Fruit fly (Drosophila melanogaster) whole organism, prepupa: ENCODE data around the gene Cpr11A.
A peak's percentile ranks its signal among the peaks of the same experiment; 100 is the strongest.

Source experiments
- Blimp-1 ChIP-seq: fragments of 200-800 bp; sonication (Bioruptor generic); optimal IDR thresholded peaks from 3 replicates; lab custom pipeline; 2017; ENCODE audit warnings: missing biosample characterization, missing genetic modification characterization, mild to moderate bottlenecking, moderate library complexity, missing genetic modification reagents
- CG10631 ChIP-seq: fragments of 200-800 bp; sonication (Bioruptor generic); optimal IDR thresholded peaks from 2 replicates; lab custom pipeline; 2016; ENCODE audit warnings: missing biosample characterization, missing genetic modification characterization
- CG11294 ChIP-seq: fragments of 200-800 bp; sonication (Bioruptor generic); IDR thresholded peaks from 2 replicates; pipeline ENCODE4 v1.3.6; 2022; ENCODE audit warnings: missing biosample characterization, missing genetic modification characterization
- CG11762 ChIP-seq: fragments of 200-800 bp; sonication (Bioruptor generic); optimal IDR thresholded peaks from 3 replicates; lab custom pipeline; 2016; ENCODE audit warnings: missing biosample characterization, missing genetic modification characterization; ENCODE audit not compliant: insufficient read depth
- CG11902 ChIP-seq: fragments of 200-800 bp; sonication (Bioruptor generic); optimal IDR thresholded peaks from 3 replicates; lab custom pipeline; 2016; ENCODE audit warnings: missing biosample characterization, missing genetic modification characterization
- CG15336 ChIP-seq: fragments of 200-800 bp; sonication (Bioruptor generic); IDR thresholded peaks from 2 replicates; pipeline ENCODE4 v1.3.6; 2022; ENCODE audit warnings: missing biosample characterization, missing genetic modification characterization
- CG16779 ChIP-seq: fragments of 200-800 bp; sonication (Bioruptor generic); optimal IDR thresholded peaks from 3 replicates; lab custom pipeline; 2017; ENCODE audit warnings: missing biosample characterization, mild to moderate bottlenecking, missing genetic modification characterization
- CG31627 ChIP-seq: fragments of 200-800 bp; sonication (Bioruptor generic); optimal IDR thresholded peaks from 3 replicates; lab custom pipeline; 2016; ENCODE audit warnings: missing biosample characterization, missing genetic modification characterization
- CG32006 ChIP-seq: fragments of 200-800 bp; sonication (Bioruptor generic); optimal IDR thresholded peaks from 3 replicates; lab custom pipeline; 2017; ENCODE audit warnings: missing biosample characterization, mild to moderate bottlenecking, missing genetic modification characterization
- CG3919 ChIP-seq: fragments of 200-800 bp; sonication (Bioruptor generic); optimal IDR thresholded peaks from 3 replicates; lab custom pipeline; 2016; ENCODE audit warnings: missing biosample characterization, missing genetic modification characterization
- CG4318 ChIP-seq: fragments of 200-800 bp; sonication (Bioruptor generic); optimal IDR thresholded peaks from 3 replicates; lab custom pipeline; 2017; ENCODE audit warnings: missing biosample characterization, mild to moderate bottlenecking, missing genetic modification characterization
- CG6163 ChIP-seq: fragments of 200-800 bp; sonication (Bioruptor generic); IDR thresholded peaks from 3 replicates; pipeline ENCODE4 v1.3.6; 2022; ENCODE audit warnings: missing biosample characterization, missing genetic modification characterization
- CG6276 ChIP-seq: fragments of 200-800 bp; sonication (Bioruptor generic); optimal IDR thresholded peaks from 2 replicates; lab custom pipeline; 2017; ENCODE audit warnings: missing biosample characterization, mild to moderate bottlenecking, missing genetic modification characterization
- CG6792 ChIP-seq: fragments of 200-800 bp; sonication (Bioruptor generic); optimal IDR thresholded peaks from 3 replicates; lab custom pipeline; 2016; ENCODE audit warnings: missing biosample characterization, missing genetic modification characterization
- CG6808 ChIP-seq: fragments of 200-800 bp; sonication (Bioruptor generic); optimal IDR thresholded peaks from 3 replicates; lab custom pipeline; 2017; ENCODE audit warnings: missing biosample characterization, missing genetic modification characterization, mild to moderate bottlenecking, moderate library complexity, missing genetic modification reagents
- CG7368 ChIP-seq: fragments of 200-800 bp; sonication (Bioruptor generic); optimal IDR thresholded peaks from 3 replicates; lab custom pipeline; 2016; ENCODE audit warnings: missing biosample characterization, missing genetic modification characterization
- CG8119 ChIP-seq: fragments of 200-800 bp; sonication (Bioruptor generic); IDR thresholded peaks from 3 replicates; pipeline ENCODE4 v1.3.6; 2022; ENCODE audit warnings: missing biosample characterization, missing genetic modification characterization
- CG8319 ChIP-seq: fragments of 200-800 bp; sonication (Bioruptor generic); optimal IDR thresholded peaks from 3 replicates; lab custom pipeline; 2016; ENCODE audit warnings: missing biosample characterization, missing genetic modification characterization
- CG8632 ChIP-seq: fragments of 200-800 bp; sonication (Bioruptor generic); optimal IDR thresholded peaks from 3 replicates; lab custom pipeline; 2016; ENCODE audit warnings: missing biosample characterization, missing genetic modification characterization
- CG9139 ChIP-seq: fragments of 200-800 bp; sonication (Bioruptor generic); optimal IDR thresholded peaks from 3 replicates; lab custom pipeline; 2017; ENCODE audit warnings: missing biosample characterization, mild to moderate bottlenecking, missing genetic modification characterization
- Eip75B ChIP-seq: fragments of 200-800 bp; sonication (Bioruptor generic); optimal IDR thresholded peaks from 3 replicates; lab custom pipeline; 2016; ENCODE audit warnings: missing biosample characterization, missing genetic modification characterization
- Eip78C ChIP-seq: fragments of 200-800 bp; sonication (Bioruptor generic); peaks from one replicate; lab custom pipeline; 2016; ENCODE audit warnings: missing biosample characterization, missing genetic modification characterization
- Ets21C ChIP-seq: fragments of 200-800 bp; sonication (Bioruptor generic); optimal IDR thresholded peaks from 3 replicates; lab custom pipeline; 2016; ENCODE audit warnings: missing biosample characterization, missing genetic modification characterization
- Ets96B ChIP-seq: fragments of 200-800 bp; optimal IDR thresholded peaks from 2 replicates; lab custom pipeline; 2019; ENCODE audit warnings: missing biosample characterization, mild to moderate bottlenecking, missing genetic modification characterization, moderate library complexity
- Gug ChIP-seq: fragments of 200-800 bp; sonication (Bioruptor generic); IDR thresholded peaks from 2 replicates; pipeline ENCODE4 v1.3.6; 2022; ENCODE audit warnings: missing biosample characterization, missing genetic modification characterization
- Hr39 ChIP-seq: fragments of 200-800 bp; sonication (Bioruptor generic); optimal IDR thresholded peaks from 2 replicates; lab custom pipeline; 2016; ENCODE audit warnings: missing biosample characterization, missing genetic modification characterization
- Hr4 ChIP-seq: fragments of 200-800 bp; sonication (Bioruptor generic); optimal IDR thresholded peaks from 3 replicates; lab custom pipeline; 2016; ENCODE audit warnings: missing biosample characterization, missing genetic modification characterization
- Lpt ChIP-seq: fragments of 200-800 bp; sonication (Bioruptor generic); optimal IDR thresholded peaks from 3 replicates; lab custom pipeline; 2016; ENCODE audit warnings: missing biosample characterization, missing genetic modification characterization
- Met ChIP-seq: fragments of 200-800 bp; sonication (Bioruptor generic); optimal IDR thresholded peaks from 3 replicates; lab custom pipeline; 2016; ENCODE audit warnings: missing biosample characterization, missing genetic modification characterization
- Smox ChIP-seq: fragments of 200-800 bp; sonication (Bioruptor generic); optimal IDR thresholded peaks from 3 replicates; lab custom pipeline; 2016; ENCODE audit warnings: missing biosample characterization, missing genetic modification characterization
- Sox102F ChIP-seq: fragments of 200-800 bp; sonication (Bioruptor generic); optimal IDR thresholded peaks from 2 replicates; lab custom pipeline; 2016; ENCODE audit warnings: missing biosample characterization, mild to moderate bottlenecking, missing genetic modification characterization
- Sox15 ChIP-seq: fragments of 200-800 bp; sonication (Bioruptor generic); optimal IDR thresholded peaks from 3 replicates; lab custom pipeline; 2016; ENCODE audit warnings: missing biosample characterization, missing genetic modification characterization
- dac ChIP-seq: fragments of 200-800 bp; sonication (Bioruptor generic); optimal IDR thresholded peaks from 2 replicates; lab custom pipeline; 2017; ENCODE audit warnings: missing biosample characterization, mild to moderate bottlenecking, missing genetic modification characterization
- eg ChIP-seq: fragments of 200-800 bp; sonication (Bioruptor generic); IDR thresholded peaks from 3 replicates; pipeline ENCODE4 v1.3.6; 2022; ENCODE audit warnings: missing biosample characterization, missing genetic modification characterization
- esn ChIP-seq: fragments of 200-800 bp; sonication (Bioruptor generic); optimal IDR thresholded peaks from 2 replicates; lab custom pipeline; 2016; ENCODE audit warnings: missing biosample characterization, mild to moderate bottlenecking, missing genetic modification characterization, moderate library complexity
- fd59A ChIP-seq: fragments of 200-800 bp; sonication (Bioruptor generic); optimal IDR thresholded peaks from 2 replicates; lab custom pipeline; 2017; ENCODE audit warnings: missing biosample characterization, mild to moderate bottlenecking, missing genetic modification characterization, missing genetic modification reagents
- fd85E ChIP-seq: fragments of 200-800 bp; sonication (Bioruptor generic); optimal IDR thresholded peaks from 3 replicates; lab custom pipeline; 2016; ENCODE audit warnings: missing biosample characterization, missing genetic modification characterization
- fkh ChIP-seq: fragments of 200-800 bp; sonication (Bioruptor generic); optimal IDR thresholded peaks from 3 replicates; lab custom pipeline; 2017; ENCODE audit warnings: missing biosample characterization, mild to moderate bottlenecking, missing genetic modification characterization, moderate library complexity
- lz ChIP-seq: fragments of 200-800 bp; sonication (Bioruptor generic); optimal IDR thresholded peaks from 3 replicates; lab custom pipeline; 2016; ENCODE audit warnings: missing biosample characterization, missing genetic modification characterization
- pdm3 ChIP-seq: fragments of 200-800 bp; sonication (Bioruptor generic); optimal IDR thresholded peaks from 3 replicates; lab custom pipeline; 2016; ENCODE audit warnings: missing biosample characterization, missing genetic modification characterization
- salr ChIP-seq, 2 experiments: fragments of 200-800 bp; sonication (Bioruptor generic); optimal IDR thresholded peaks; 3 replicates each; lab custom pipeline; 2016 to 2018; ENCODE audit warnings: missing biosample characterization in 2 of 2, missing genetic modification characterization in 2 of 2, mild to moderate bottlenecking in 1 of 2
- ss ChIP-seq, 2 experiments: fragments of 200-800 bp; sonication (Bioruptor generic); optimal IDR thresholded peaks; 2 replicates in 1 of 2; 3 replicates in 1 of 2; lab custom pipeline; 2017 to 2018; ENCODE audit warnings: mild to moderate bottlenecking in 2 of 2, missing biosample characterization in 2 of 2, missing genetic modification characterization in 2 of 2, moderate library complexity in 1 of 2
- svp ChIP-seq: fragments of 200-800 bp; sonication (Bioruptor generic); peaks from one replicate; lab custom pipeline; 2016; ENCODE audit warnings: missing biosample characterization, missing genetic modification characterization
- topi ChIP-seq: fragments of 200-800 bp; sonication (Bioruptor generic); optimal IDR thresholded peaks from 3 replicates; lab custom pipeline; 2016; ENCODE audit warnings: missing biosample characterization, missing genetic modification characterization
- vri ChIP-seq: fragments of 200-800 bp; sonication (Bioruptor generic); optimal IDR thresholded peaks from 3 replicates; lab custom pipeline; 2016; ENCODE audit warnings: missing biosample characterization, mild to moderate bottlenecking, missing genetic modification characterization

Cpr11A gene

DNA sequence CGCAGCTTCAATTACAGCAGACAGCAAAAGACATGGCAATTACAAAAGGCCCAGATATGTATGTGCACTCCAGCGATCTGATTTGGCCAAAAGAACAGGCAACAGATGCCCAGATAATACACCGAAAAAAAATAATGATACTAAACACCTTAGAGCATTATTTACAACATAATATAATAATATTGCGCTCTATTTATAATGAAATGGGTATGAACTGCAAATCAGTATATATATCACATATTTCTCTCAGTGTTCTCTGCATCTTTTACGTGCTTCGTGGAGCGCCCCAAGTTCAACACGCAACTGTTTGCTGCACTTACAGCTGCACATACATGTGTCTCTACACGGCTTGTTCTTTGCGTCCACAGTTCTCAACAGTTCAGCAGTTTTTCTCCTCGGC, 20.8 kb downstream of the Cpr11A start (continued):
- TF ChIP-seq salr (GFP tag; optimal IDR thresholded peaks at IDR 0.05; lab: Kevin White, UChicago), result peak in 1 of 2 experiments; percentile 3
- peak; percentile 65 for TF ChIP-seq CG10631 (GFP tag; lab: Kevin White, UChicago)
- no peak for TF ChIP-seq Sox15 (GFP tag; lab: Kevin White, UChicago)
- peak; percentile 30 to 90 for TF ChIP-seq ss (GFP tag; optimal IDR thresholded peaks at IDR 0.05; lab: Kevin White, UChicago)
- TF ChIP-seq CG8319 (GFP tag; lab: Kevin White, UChicago), result no peak
- no peak for TF ChIP-seq CG6276
- peak; percentile 71 for TF ChIP-seq esn (GFP tag; lab: Kevin White, UChicago)
- no peak for TF ChIP-seq CG16779 (tag; lab: Kevin White, UChicago)
- TF ChIP-seq CG9139 (GFP tag; lab: Kevin White, UChicago), result peak; percentile 10
- TF ChIP-seq CG8119 (GFP tag; lab: Robert Waterston, UW), result peak; percentile 67
- TF ChIP-seq CG6792 (GFP tag; lab: Kevin White, UChicago), result peak; percentile 55
- peak; percentile 30 for TF ChIP-seq pdm3
- TF ChIP-seq CG7368 (GFP tag; lab: Kevin White, UChicago), result peak; percentile 24
- TF ChIP-seq CG6808 (GFP tag; lab: Kevin White, UChicago), result peak; percentile 58
- TF ChIP-seq CG11902 (GFP tag; lab: Kevin White, UChicago), result no peak
- peak; percentile 56; the same call in 2 of the 3 replicates for TF ChIP-seq eg (GFP tag; lab: Robert Waterston, UW)
- TF ChIP-seq CG3919 (GFP tag; lab: Kevin White, UChicago), result peak; percentile 58
- TF ChIP-seq svp (GFP tag; lab: Kevin White, UChicago), result peak; percentile 88
- peak; percentile 15 for TF ChIP-seq Lpt (GFP tag; lab: Kevin White, UChicago)
- no peak for TF ChIP-seq CG4318 (GFP tag; lab: Kevin White, UChicago)
- peak; percentile 52 for TF ChIP-seq Met
- TF ChIP-seq Blimp-1 (GFP tag; lab: Kevin White, UChicago), result peak; percentile 9
- TF ChIP-seq topi, result peak; percentile 70
- peak; percentile 73 for TF ChIP-seq Ets96B (tag; lab: Kevin White, UChicago)
- TF ChIP-seq Gug (GFP tag; lab: Robert Waterston, UW), result peak; percentile 62
- peak; percentile 62 for TF ChIP-seq CG32006 (GFP tag; lab: Kevin White, UChicago)
- TF ChIP-seq Eip75B (GFP tag; lab: Kevin White, UChicago), result peak; percentile 58
- peak; percentile 72 for TF ChIP-seq lz (GFP tag; lab: Kevin White, UChicago)
- TF ChIP-seq Sox102F (GFP tag; lab: Kevin White, UChicago), result peak; percentile 48
- TF ChIP-seq, all 60 proteins: peak for 45

DNA sequence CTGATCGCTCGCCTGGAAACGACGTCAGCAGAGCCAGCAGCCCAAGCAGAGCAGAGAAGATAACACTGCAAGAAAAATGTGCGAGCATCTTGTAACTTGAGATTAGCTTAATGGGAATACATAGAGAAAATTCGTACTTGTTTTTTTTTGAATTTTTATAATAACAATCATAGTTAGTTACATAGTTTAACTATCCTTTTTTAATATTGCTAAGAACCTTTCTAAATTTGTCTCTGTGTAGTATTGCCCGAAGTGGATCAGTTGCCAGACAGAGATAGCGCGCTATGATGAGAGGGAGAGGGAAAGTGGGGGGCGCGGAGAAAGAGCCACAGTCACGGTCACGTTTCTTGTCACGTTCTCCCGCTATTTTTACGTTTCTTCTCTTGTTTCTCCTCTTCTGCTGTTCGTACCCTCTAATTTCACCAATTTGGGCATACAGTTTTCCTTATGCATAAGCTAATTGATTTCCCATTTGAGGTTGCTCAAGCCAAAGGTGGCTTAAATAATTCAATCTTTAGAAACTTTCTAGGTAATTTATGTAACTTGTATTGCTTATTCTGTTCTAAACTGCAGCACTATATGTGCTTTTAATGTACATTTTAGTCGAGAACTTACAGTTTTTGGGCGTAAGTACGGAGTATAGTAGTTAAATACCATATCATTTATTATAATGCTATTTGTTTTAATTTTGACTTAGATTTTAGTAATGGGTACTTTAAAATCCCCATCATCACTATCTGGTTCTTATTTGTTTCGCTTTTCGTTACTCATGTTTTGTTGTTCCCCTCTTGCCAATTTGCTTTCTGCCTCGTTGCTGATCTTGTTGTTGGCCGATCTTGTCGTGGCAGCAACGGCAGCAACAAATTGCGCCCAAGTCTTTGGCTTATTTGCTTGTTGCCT, 24.2 kb downstream of the Cpr11A start:
- TF ChIP-seq fkh (GFP tag; lab: Kevin White, UChicago) (no peak), CG8632 (GFP tag; lab: Kevin White, UChicago) (peak; percentile 89), CG3919 (GFP tag; lab: Kevin White, UChicago) (peak; percentile 91), vri (GFP tag; lab: Kevin White, UChicago) (peak; percentile 90), CG31627 (GFP tag; lab: Kevin White, UChicago) (peak; percentile 93), CG7368 (GFP tag; lab: Kevin White, UChicago) (peak; percentile 81), Eip75B (GFP tag; lab: Kevin White, UChicago) (peak; percentile 92), lz (GFP tag; lab: Kevin White, UChicago) (peak; percentile 94), pdm3 (peak; percentile 91), Eip78C (GFP tag; lab: Kevin White, UChicago) (peak; percentile 97), Hr39 (peak; percentile 94), CG4318 (GFP tag; lab: Kevin White, UChicago) (peak; percentile 69), CG9139 (GFP tag; lab: Kevin White, UChicago) (peak; percentile 63), fd85E (GFP tag; lab: Kevin White, UChicago) (peak; percentile 70), Sox102F (GFP tag; lab: Kevin White, UChicago) (peak; percentile 91), fd59A (GFP tag; lab: Kevin White, UChicago) (peak; percentile 75), CG6808 (GFP tag; lab: Kevin White, UChicago) (peak; percentile 82), CG6163 (GFP tag; lab: Robert Waterston, UW) (peak; percentile 94), CG8319 (GFP tag; lab: Kevin White, UChicago) (peak; percentile 86), dac (GFP tag; lab: Kevin White, UChicago) (peak; percentile 43), eg (GFP tag; lab: Robert Waterston, UW) (peak; percentile 90), CG15336 (GFP tag; lab: Robert Waterston, UW) (peak; percentile 86), Hr4 (GFP tag; lab: Kevin White, UChicago) (peak; percentile 80), Smox (GFP tag; lab: Kevin White, UChicago) (peak; percentile 93), Met (peak; percentile 95), Ets21C (GFP tag; lab: Kevin White, UChicago) (peak; percentile 86), CG11762 (peak; percentile 87), esn (GFP tag; lab: Kevin White, UChicago) (peak; percentile 96), CG8119 (GFP tag; lab: Robert Waterston, UW) (peak; percentile 89), CG11294 (GFP tag; lab: Robert Waterston, UW) (peak; percentile 80), Sox15 (GFP tag; lab: Kevin White, UChicago) (peak; percentile 80), CG11902 (GFP tag; lab: Kevin White, UChicago) (peak; percentile 79)
